Worm (Caenorhabditis elegans) whole organism, L3 larva: Measurements from ENCODE around the gene cal-2.

ENCODE experiments used
- R02D3.7 ChIP-seq: fragments of 150-350 bp; optimal IDR thresholded peaks from 2 replicates; lab custom pipeline; 2014; ENCODE audit warnings: missing biosample characterization, missing genetic modification characterization
- aly-2 ChIP-seq: fragments of 150-350 bp; optimal IDR thresholded peaks from 2 replicates; lab custom pipeline; 2014; ENCODE audit warnings: missing biosample characterization, missing genetic modification characterization
- ama-1 ChIP-seq: fragments of 150-350 bp; optimal IDR thresholded peaks from 2 replicates; lab custom pipeline; 2018
- ceh-16 ChIP-seq: sonication (generic microtip); optimal IDR thresholded peaks from 2 replicates; lab custom pipeline; 2017; ENCODE audit warnings: missing biosample characterization, missing genetic modification characterization
- ceh-28 ChIP-seq: fragments of 150-350 bp; optimal IDR thresholded peaks from 2 replicates; lab custom pipeline; 2014; ENCODE audit warnings: missing biosample characterization, missing genetic modification reagents, missing genetic modification characterization
- ceh-82 ChIP-seq: fragments of 150-350 bp; optimal IDR thresholded peaks from 2 replicates; lab custom pipeline; 2014; ENCODE audit warnings: missing biosample characterization, missing genetic modification characterization
- ceh-9 ChIP-seq: sonication (generic microtip); optimal IDR thresholded peaks from 2 replicates; lab custom pipeline; 2018; ENCODE audit warnings: missing biosample characterization, missing genetic modification characterization
- egl-27 ChIP-seq: sonication (generic microtip); optimal IDR thresholded peaks from 4 replicates; lab custom pipeline; 2017; ENCODE audit warnings: missing biosample characterization, missing genetic modification reagents, missing genetic modification characterization
- egl-5 ChIP-seq: fragments of 150-350 bp; optimal IDR thresholded peaks from 2 replicates; lab custom pipeline; 2017; ENCODE audit warnings: missing biosample characterization, missing genetic modification reagents, missing genetic modification characterization, inconsistent platforms
- elt-1 ChIP-seq: fragments of 150-350 bp; optimal IDR thresholded peaks from 2 replicates; lab custom pipeline; 2014; ENCODE audit warnings: missing biosample characterization, missing genetic modification characterization
- elt-2 ChIP-seq: sonication (generic microtip); optimal IDR thresholded peaks from 2 replicates; lab custom pipeline; 2016; ENCODE audit warnings: missing genetic modification reagents, mild to moderate bottlenecking, missing genetic modification characterization, missing compliant biosample characterization
- elt-3 ChIP-seq, 3 experiments: fragments of 150-350 bp in 1 of 3; sonication (generic microtip) in 2 of 3; optimal IDR thresholded peaks; 2 replicates in 2 of 3; 4 replicates in 1 of 3; lab custom pipeline; 2014 to 2017; ENCODE audit warnings: missing biosample characterization in 3 of 3, missing genetic modification characterization in 3 of 3
- eor-1 ChIP-seq, 2 experiments: fragments of 150-350 bp; optimal IDR thresholded peaks; 2 replicates each; lab custom pipeline; 2014 to 2018; ENCODE audit warnings: missing biosample characterization in 2 of 2, missing genetic modification characterization in 2 of 2
- fkh-10 ChIP-seq: sonication (generic microtip); optimal IDR thresholded peaks from 2 replicates; lab custom pipeline; 2017; ENCODE audit warnings: missing biosample characterization, missing genetic modification reagents, missing genetic modification characterization
- fkh-2 ChIP-seq: fragments of 150-350 bp; optimal IDR thresholded peaks from 2 replicates; lab custom pipeline; 2014; ENCODE audit warnings: missing biosample characterization, missing genetic modification reagents, missing genetic modification characterization
- fos-1 ChIP-seq: fragments of 150-350 bp; optimal IDR thresholded peaks from 2 replicates; lab custom pipeline; 2014; ENCODE audit warnings: missing biosample characterization, missing genetic modification characterization
- hmg-11 ChIP-seq: sonication (generic microtip); optimal IDR thresholded peaks from 2 replicates; lab custom pipeline; 2016; ENCODE audit warnings: missing genetic modification characterization, missing compliant biosample characterization
- jun-1 ChIP-seq: fragments of 150-350 bp; optimal IDR thresholded peaks from 2 replicates; lab custom pipeline; 2014; ENCODE audit warnings: missing biosample characterization, missing genetic modification reagents, missing genetic modification characterization
- lin-15B ChIP-seq: fragments of 150-350 bp; optimal IDR thresholded peaks from 2 replicates; lab custom pipeline; 2014; ENCODE audit warnings: missing biosample characterization, missing genetic modification characterization
- lin-39 ChIP-seq: fragments of 150-350 bp; optimal IDR thresholded peaks from 2 replicates; lab custom pipeline; 2018; ENCODE audit warnings: missing biosample characterization, missing genetic modification reagents, missing genetic modification characterization
- lsy-12 ChIP-seq: sonication (generic microtip); optimal IDR thresholded peaks from 2 replicates; lab custom pipeline; 2016; ENCODE audit warnings: mild to moderate bottlenecking, missing genetic modification characterization, missing compliant biosample characterization
- mdl-1 ChIP-seq: fragments of 150-350 bp; optimal IDR thresholded peaks from 2 replicates; lab custom pipeline; 2014; ENCODE audit warnings: missing biosample characterization, missing genetic modification characterization
- mml-1 ChIP-seq: fragments of 150-350 bp; sonication (generic microtip); optimal IDR thresholded peaks from 3 replicates; lab custom pipeline; 2014; ENCODE audit warnings: missing biosample characterization, missing genetic modification characterization
- nfya-1 ChIP-seq: sonication (generic microtip); optimal IDR thresholded peaks from 2 replicates; lab custom pipeline; 2017; ENCODE audit warnings: missing genetic modification characterization, mild to moderate bottlenecking, missing compliant biosample characterization, antibody characterized with exemption, moderate library complexity; ENCODE audit not compliant: insufficient read depth
- nhr-11 ChIP-seq: fragments of 150-350 bp; optimal IDR thresholded peaks from 2 replicates; lab custom pipeline; 2014; ENCODE audit warnings: missing biosample characterization, missing genetic modification characterization
- nhr-12 ChIP-seq: fragments of 150-350 bp; optimal IDR thresholded peaks from 2 replicates; lab custom pipeline; 2014; ENCODE audit warnings: missing biosample characterization, missing genetic modification characterization
- nhr-23 ChIP-seq: fragments of 150-350 bp; optimal IDR thresholded peaks from 2 replicates; lab custom pipeline; 2014; ENCODE audit warnings: missing biosample characterization, missing genetic modification reagents, missing genetic modification characterization
- nhr-237 ChIP-seq: fragments of 150-350 bp; optimal IDR thresholded peaks from 2 replicates; lab custom pipeline; 2014; ENCODE audit warnings: missing biosample characterization, missing genetic modification characterization
- nhr-25 ChIP-seq: sonication (generic microtip); optimal IDR thresholded peaks from 2 replicates; lab custom pipeline; 2017; ENCODE audit warnings: missing biosample characterization, missing genetic modification characterization
- nhr-28 ChIP-seq: fragments of 150-350 bp; optimal IDR thresholded peaks from 2 replicates; lab custom pipeline; 2014; ENCODE audit warnings: missing biosample characterization, missing genetic modification characterization
- nhr-43 ChIP-seq: sonication (generic microtip); optimal IDR thresholded peaks from 2 replicates; lab custom pipeline; 2016; ENCODE audit warnings: mild to moderate bottlenecking, missing genetic modification characterization, missing compliant biosample characterization; ENCODE audit not compliant: poor library complexity, severe bottlenecking
- nhr-76 ChIP-seq: fragments of 150-350 bp; sonication (generic microtip); optimal IDR thresholded peaks from 5 replicates; lab custom pipeline; 2014; ENCODE audit warnings: missing biosample characterization, missing genetic modification characterization
- nhr-77 ChIP-seq: fragments of 150-350 bp; optimal IDR thresholded peaks from 2 replicates; lab custom pipeline; 2014; ENCODE audit warnings: missing biosample characterization, missing genetic modification characterization
- pha-4 ChIP-seq: fragments of 150-350 bp; optimal IDR thresholded peaks from 2 replicates; lab custom pipeline; 2014; ENCODE audit warnings: missing biosample characterization, missing genetic modification reagents, missing genetic modification characterization
- pqm-1 ChIP-seq: fragments of 150-350 bp; optimal IDR thresholded peaks from 2 replicates; lab custom pipeline; 2017; ENCODE audit warnings: missing biosample characterization, missing genetic modification characterization, inconsistent platforms
- sea-2 ChIP-seq: fragments of 150-350 bp; sonication (generic microtip); optimal IDR thresholded peaks from 4 replicates; lab custom pipeline; 2014; ENCODE audit warnings: missing biosample characterization, missing genetic modification reagents, missing genetic modification characterization
- snpc-4 ChIP-seq: fragments of 150-350 bp; optimal IDR thresholded peaks from 2 replicates; lab custom pipeline; 2014; ENCODE audit warnings: missing biosample characterization, missing genetic modification characterization
- tbx-2 ChIP-seq: sonication (generic microtip); optimal IDR thresholded peaks from 2 replicates; lab custom pipeline; 2016; ENCODE audit warnings: mild to moderate bottlenecking, missing genetic modification characterization, missing compliant biosample characterization
- unc-39 ChIP-seq: sonication (generic microtip); optimal IDR thresholded peaks from 4 replicates; lab custom pipeline; 2017; ENCODE audit warnings: missing biosample characterization, missing genetic modification characterization
- unc-62 ChIP-seq: fragments of 150-350 bp; sonication (generic microtip); optimal IDR thresholded peaks from 4 replicates; lab custom pipeline; 2014; ENCODE audit warnings: missing biosample characterization, missing genetic modification reagents, missing genetic modification characterization
- zag-1 ChIP-seq: fragments of 150-350 bp; optimal IDR thresholded peaks from 2 replicates; lab custom pipeline; 2014; ENCODE audit warnings: missing biosample characterization, missing genetic modification characterization
- ztf-11 ChIP-seq: fragments of 150-350 bp; optimal IDR thresholded peaks from 2 replicates; lab custom pipeline; 2014; ENCODE audit warnings: missing biosample characterization, missing genetic modification characterization
- ztf-4 ChIP-seq: fragments of 150-350 bp; optimal IDR thresholded peaks from 2 replicates; lab custom pipeline; 2014; ENCODE audit warnings: missing biosample characterization, missing genetic modification characterization

The cal-2 gene

DNA sequence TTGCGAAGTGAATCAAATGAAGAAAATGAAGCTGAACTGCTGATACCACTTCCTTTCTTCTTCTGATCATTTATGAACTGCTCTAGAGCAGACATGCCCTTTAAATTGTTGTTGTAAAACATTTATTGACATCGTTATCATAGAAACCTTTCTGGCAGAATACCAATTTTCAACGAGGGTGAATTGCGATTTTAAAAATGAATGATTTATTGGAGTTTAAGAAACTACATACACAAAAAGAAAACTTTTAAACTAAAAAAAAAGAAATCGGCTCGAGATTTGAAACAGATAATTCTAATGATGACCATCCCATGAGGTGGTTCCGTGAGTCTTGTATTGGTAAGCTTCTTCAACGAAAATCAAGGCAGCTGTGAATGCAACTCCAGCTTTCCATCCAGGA is 3.5 kb downstream of the cal-2 start, which contains the start of gene sftd-3:
Gene sftd-3 (minus strand): TSS at position 101 of the 400 bp plus-strand sequence.
- TF ChIP-seq ceh-9 (no peak), nfya-1 (tag; lab: Kevin White, UChicago) (no peak), egl-5 (tag; lab: Kevin White, UChicago) (no peak), mdl-1 (tag; lab: Kevin White, UChicago) (no peak), nhr-76 (no peak), ztf-4 (tag; lab: Kevin White, UChicago) (no peak), nhr-11 (no peak), mml-1 (tag; lab: Kevin White, UChicago) (no peak), unc-39 (no peak), elt-2 (no peak), lsy-12 (no peak), fkh-2 (tag; lab: Kevin White, UChicago) (no peak), tbx-2 (tag; lab: Kevin White, UChicago) (no peak), jun-1 (tag; lab: Kevin White, UChicago) (no peak), pha-4 (tag; lab: Kevin White, UChicago) (no peak), eor-1 (tag; optimal IDR thresholded peaks at IDR 0.05; lab: Kevin White, UChicago) (no peak), nhr-43 (tag; lab: Kevin White, UChicago) (no peak), ama-1 (lab: Kevin White, UChicago) (no peak), snpc-4 (no peak), ztf-11 (tag; lab: Kevin White, UChicago) (no peak)

DNA sequence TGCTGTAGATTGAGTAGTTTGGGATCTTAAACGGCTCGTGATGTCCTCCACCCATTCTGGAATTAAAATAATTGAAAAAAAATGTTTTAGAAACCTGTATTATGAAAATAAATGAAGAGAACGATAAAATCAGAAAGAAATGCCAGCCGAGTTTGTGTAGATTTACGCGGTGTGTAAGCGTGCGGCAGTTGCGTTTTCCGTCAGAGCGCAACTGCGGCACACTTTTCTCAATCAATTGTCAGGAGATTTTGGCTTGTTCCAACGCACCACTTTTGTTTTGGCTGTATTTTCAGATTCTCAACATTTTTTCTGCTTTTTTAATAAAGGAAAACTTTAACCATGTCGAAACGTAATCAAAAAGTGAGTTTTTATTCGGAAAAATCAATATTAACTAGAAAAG is 4.3 kb downstream of the cal-2 start, which contains the start of the genes ndub-3 and C18E9.2:
Gene ndub-3 (minus strand): TSS at position 56 of the 400 bp plus-strand sequence.
Gene C18E9.2 (plus strand): TSS at position 172 of the 400 bp plus-strand sequence.
- TF ChIP-seq nhr-25 (tag; lab: Kevin White, UChicago) = peak; percentile 44
- TF ChIP-seq elt-2 = peak; percentile 5
- peak; percentile 75 for TF ChIP-seq lin-39 (tag; lab: Kevin White, UChicago)
- peak; percentile 37 for TF ChIP-seq hmg-11 (tag; lab: Kevin White, UChicago)
- peak; percentile 51 for TF ChIP-seq ceh-28 (tag; lab: Kevin White, UChicago)
- TF ChIP-seq nhr-23 (tag; lab: Kevin White, UChicago) = peak; percentile 13
- no peak for TF ChIP-seq elt-1 (tag; lab: Kevin White, UChicago)
- no peak for TF ChIP-seq sea-2 (GFP tag; lab: Kevin White, UChicago)
- peak; percentile 62 for TF ChIP-seq lin-15B
- peak; percentile 25 for TF ChIP-seq pqm-1 (tag; lab: Kevin White, UChicago)
- peak; percentile 85 for TF ChIP-seq R02D3.7
- TF ChIP-seq nhr-28 (tag; lab: Kevin White, UChicago) = no peak
- TF ChIP-seq nfya-1 (tag; lab: Kevin White, UChicago) = peak; percentile 64

DNA sequence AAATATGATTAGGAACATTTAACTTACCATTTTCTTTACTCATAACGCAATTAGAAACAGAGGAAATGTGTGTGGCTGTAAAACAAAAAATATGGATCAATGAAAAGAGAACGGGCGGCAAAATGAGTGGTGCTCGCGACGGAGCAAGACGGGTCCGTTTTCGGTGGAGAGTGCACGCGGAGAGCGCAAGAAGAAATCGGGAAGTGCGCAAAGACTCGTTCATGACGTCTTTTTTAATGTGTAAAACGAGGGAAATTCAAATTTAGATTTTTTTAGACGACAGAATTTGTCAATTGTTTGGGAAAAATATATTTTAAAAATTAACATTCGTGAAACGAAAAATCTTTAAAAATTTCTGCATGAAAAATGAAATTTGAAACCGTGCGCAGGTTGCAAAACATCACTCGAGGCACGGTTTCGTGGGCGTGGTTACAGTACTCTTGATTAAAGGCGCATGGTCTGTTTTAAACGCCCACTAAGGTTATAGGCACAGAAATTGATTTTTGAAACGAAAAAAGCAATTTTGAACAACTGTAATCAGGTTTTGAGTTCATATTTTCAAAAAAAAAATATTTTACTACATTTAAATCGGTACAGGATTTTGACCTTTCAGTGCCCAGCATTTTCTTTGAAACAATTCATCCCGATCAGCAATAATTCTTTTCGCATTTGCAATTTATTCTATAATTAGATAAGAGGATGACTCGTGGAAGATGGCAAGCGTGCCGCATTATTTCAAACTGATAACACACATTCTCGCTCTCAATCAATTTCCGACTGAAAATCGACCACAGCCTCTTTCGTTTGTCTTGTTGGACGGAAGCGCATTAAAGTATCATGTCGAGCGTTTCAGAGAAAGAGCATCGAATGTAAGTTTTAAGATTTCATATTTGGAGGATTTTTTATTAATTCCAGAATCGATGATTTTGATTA is 9.0 kb downstream of the cal-2 start, which contains the start of the genes szy-20 and C18E9.5:
Gene szy-20 (minus strand): TSS at position 83 of the 933 bp plus-strand sequence.
Gene C18E9.5 (plus strand): TSS at position 730 of the 933 bp plus-strand sequence.
- no peak for TF ChIP-seq mdl-1 (tag; lab: Kevin White, UChicago)
- TF ChIP-seq mml-1 (tag; lab: Kevin White, UChicago) = no peak
- peak; percentile 20 for TF ChIP-seq egl-5 (tag; lab: Kevin White, UChicago)
- TF ChIP-seq lsy-12 = peak; percentile 57
- TF ChIP-seq elt-2 = peak; percentile 76
- no peak for TF ChIP-seq zag-1 (tag; lab: Kevin White, UChicago)
- no peak for TF ChIP-seq nhr-11
- TF ChIP-seq elt-1 (tag; lab: Kevin White, UChicago) = peak; percentile 31
- peak; percentile 52 for TF ChIP-seq ceh-82
- no peak for TF ChIP-seq ceh-16 (tag; lab: Kevin White, UChicago)
- TF ChIP-seq R02D3.7 = peak; percentile 82
- peak; percentile 72 for TF ChIP-seq pqm-1 (tag; lab: Kevin White, UChicago)
- TF ChIP-seq egl-27 (tag; lab: Kevin White, UChicago) = no peak
- TF ChIP-seq unc-39 = no peak
- TF ChIP-seq nhr-25 (tag; lab: Kevin White, UChicago) = peak; percentile 27
- TF ChIP-seq unc-62 (GFP tag; lab: Kevin White, UChicago) = no peak
- peak; percentile 71 for TF ChIP-seq jun-1 (tag; lab: Kevin White, UChicago)
- no peak for TF ChIP-seq nhr-76
- peak; percentile 84 for TF ChIP-seq nfya-1 (tag; lab: Kevin White, UChicago)
- peak; percentile 65 for TF ChIP-seq nhr-43 (tag; lab: Kevin White, UChicago)
- TF ChIP-seq eor-1 (tag; optimal IDR thresholded peaks at IDR 0.05; lab: Kevin White, UChicago) = no peak
- TF ChIP-seq nhr-237 (tag; lab: Kevin White, UChicago) = no peak
- no peak for TF ChIP-seq nhr-12 (tag; lab: Kevin White, UChicago)
- TF ChIP-seq lin-39 (tag; lab: Kevin White, UChicago) = peak; percentile 70
- peak; percentile 69 for TF ChIP-seq hmg-11 (tag; lab: Kevin White, UChicago)
- TF ChIP-seq ceh-9 = no peak
- TF ChIP-seq elt-3 (tag; optimal IDR thresholded peaks at IDR 0.05; lab: Kevin White, UChicago) = no peak
- TF ChIP-seq snpc-4 = peak; percentile 59
- TF ChIP-seq fos-1 = no peak
- TF ChIP-seq aly-2 (tag; lab: Kevin White, UChicago) = no peak
- TF ChIP-seq nhr-77 = peak; percentile 33
- TF ChIP-seq ztf-11 (tag; lab: Kevin White, UChicago) = no peak
- peak; percentile 52 for TF ChIP-seq fkh-10 (GFP tag; lab: Kevin White, UChicago)
- TF ChIP-seq pha-4 (tag; lab: Kevin White, UChicago) = peak; percentile 78
- no peak for TF ChIP-seq fkh-2 (tag; lab: Kevin White, UChicago)
